Worm (Caenorhabditis elegans) whole organism, late embryonic: ENCODE measurements around the gene vps-39.

Source experiments
- F13H6.1 ChIP-seq: sonication (generic microtip); optimal IDR thresholded peaks from 2 replicates; lab custom pipeline; 2016; ENCODE audit warnings: missing genetic modification characterization, missing compliant biosample characterization
- fkh-10 ChIP-seq: fragments of 150-350 bp; optimal IDR thresholded peaks from 2 replicates; lab custom pipeline; 2014; ENCODE audit warnings: missing biosample characterization, missing genetic modification reagents, missing genetic modification characterization
- fkh-6 ChIP-seq: sonication (generic microtip); optimal IDR thresholded peaks from 2 replicates; lab custom pipeline; 2016; ENCODE audit warnings: missing genetic modification characterization, missing compliant biosample characterization
- gmeb-2 ChIP-seq: sonication (generic microtip); optimal IDR thresholded peaks from 2 replicates; lab custom pipeline; 2016; ENCODE audit warnings: missing genetic modification characterization, inconsistent platforms, missing compliant biosample characterization
- pha-4 ChIP-seq: fragments of 150-350 bp; optimal IDR thresholded peaks from 2 replicates; lab custom pipeline; 2018; ENCODE audit warnings: missing biosample characterization, missing genetic modification reagents, missing genetic modification characterization
- ttx-3 ChIP-seq: sonication (generic microtip); optimal IDR thresholded peaks from 2 replicates; lab custom pipeline; 2016; ENCODE audit warnings: missing genetic modification reagents, missing genetic modification characterization, missing compliant biosample characterization
- unc-86 ChIP-seq: sonication (generic microtip); optimal IDR thresholded peaks from 2 replicates; lab custom pipeline; 2016; ENCODE audit warnings: missing genetic modification characterization, missing compliant biosample characterization

DNA sequence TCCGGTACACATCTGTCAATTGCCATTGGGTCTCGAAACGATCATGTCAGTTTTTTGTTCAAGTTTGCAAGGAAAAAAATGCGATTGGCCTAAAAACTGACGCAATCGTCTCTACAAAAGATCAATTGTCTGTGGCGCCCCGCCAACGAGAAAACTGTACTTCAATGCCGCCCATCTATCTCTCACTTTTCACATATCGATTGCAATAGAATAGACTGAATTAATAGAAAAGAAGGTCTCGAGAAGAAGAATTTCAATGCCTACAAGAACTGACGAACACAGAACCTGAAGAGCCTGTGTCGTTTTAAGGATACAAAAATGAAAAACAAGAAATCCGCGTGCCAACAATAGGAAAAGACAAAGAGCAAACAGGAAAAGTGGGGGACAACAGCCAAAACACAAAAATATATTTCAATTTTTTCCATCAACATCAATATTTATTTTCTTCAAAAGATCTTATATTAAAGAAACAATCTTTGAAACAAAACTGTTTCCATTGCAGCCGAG lies 29.8 kb downstream of the vps-39 start:
- TF ChIP-seq unc-86 (tag; lab: Kevin White, UChicago) (no peak), pha-4 (no peak), gmeb-2 (tag; lab: Kevin White, UChicago) (no peak), F13H6.1 (tag; lab: Kevin White, UChicago) (no peak), fkh-10 (GFP tag; lab: Kevin White, UChicago) (no peak), fkh-6 (tag; lab: Kevin White, UChicago) (no peak), ttx-3 (tag; lab: Kevin White, UChicago) (no peak)
